Fruit fly (Drosophila melanogaster) whole organism, embryonic: ENCODE measurements around the gene CG16753.

Experiments
- Atf3 ChIP-seq: fragments of 200-800 bp; sonication (Bioruptor generic); optimal IDR thresholded peaks from 3 replicates; lab custom pipeline; 2016; ENCODE audit warnings: missing biosample characterization, missing genetic modification characterization
- BEAF-32 ChIP-seq: fragments of 200-800 bp; sonication (Bioruptor generic); optimal IDR thresholded peaks from 3 replicates; lab custom pipeline; 2017; ENCODE audit warnings: missing biosample characterization, missing genetic modification characterization, mild to moderate bottlenecking, moderate library complexity, missing genetic modification reagents
- CG1233 ChIP-seq: fragments of 200-800 bp; sonication (Bioruptor generic); optimal IDR thresholded peaks from 4 replicates; lab custom pipeline; 2018; ENCODE audit warnings: missing biosample characterization, mild to moderate bottlenecking, missing genetic modification characterization
- CG12659 ChIP-seq: fragments of 200-800 bp; sonication (Bioruptor generic); optimal IDR thresholded peaks from 3 replicates; lab custom pipeline; 2017; ENCODE audit warnings: mild to moderate bottlenecking, missing biosample characterization, missing genetic modification reagents, missing genetic modification characterization
- CG12769 ChIP-seq: fragments of 200-800 bp; sonication (Bioruptor generic); optimal IDR thresholded peaks from 2 replicates; lab custom pipeline; 2019; ENCODE audit warnings: missing biosample characterization, mild to moderate bottlenecking, missing genetic modification characterization, moderate library complexity
- CG14710 ChIP-seq: fragments of 200-800 bp; sonication (Bioruptor generic); optimal IDR thresholded peaks from 3 replicates; lab custom pipeline; 2019; ENCODE audit warnings: missing biosample characterization, mild to moderate bottlenecking, missing genetic modification characterization, moderate library complexity
- CG1603 ChIP-seq: fragments of 200-800 bp; sonication (Bioruptor generic); optimal IDR thresholded peaks from 2 replicates; lab custom pipeline; 2019; ENCODE audit warnings: missing biosample characterization, mild to moderate bottlenecking, missing genetic modification characterization, moderate library complexity
- CG16815 ChIP-seq: fragments of 200-800 bp; sonication (Bioruptor generic); optimal IDR thresholded peaks from 3 replicates; lab custom pipeline; 2017; ENCODE audit warnings: missing biosample characterization, mild to moderate bottlenecking, missing genetic modification characterization
- CG17359 ChIP-seq: fragments of 200-800 bp; sonication (Bioruptor generic); optimal IDR thresholded peaks from 3 replicates; lab custom pipeline; 2018; ENCODE audit warnings: missing biosample characterization, mild to moderate bottlenecking, missing genetic modification characterization, moderate library complexity
- CG2875 ChIP-seq: fragments of 200-800 bp; sonication (Bioruptor generic); optimal IDR thresholded peaks from 2 replicates; lab custom pipeline; 2017; ENCODE audit warnings: missing biosample characterization, mild to moderate bottlenecking, missing genetic modification characterization, missing genetic modification reagents
- CG32772 ChIP-seq: fragments of 200-800 bp; sonication (Bioruptor generic); IDR thresholded peaks from 2 replicates; pipeline ENCODE4 v1.3.6; 2022; ENCODE audit warnings: missing biosample characterization, missing genetic modification characterization
- CG3281 ChIP-seq: fragments of 200-800 bp; sonication (Bioruptor generic); optimal IDR thresholded peaks from 3 replicates; lab custom pipeline; 2017; ENCODE audit warnings: missing biosample characterization, mild to moderate bottlenecking, missing genetic modification characterization
- CG3407 ChIP-seq: fragments of 200-800 bp; sonication (Bioruptor generic); optimal IDR thresholded peaks from 2 replicates; lab custom pipeline; 2018; ENCODE audit warnings: missing biosample characterization, mild to moderate bottlenecking, missing genetic modification characterization
- CG3995 ChIP-seq: fragments of 200-800 bp; sonication (Bioruptor generic); optimal IDR thresholded peaks from 3 replicates; lab custom pipeline; 2016; ENCODE audit warnings: missing biosample characterization, missing genetic modification characterization
- CG4282 ChIP-seq: fragments of 200-800 bp; sonication (Bioruptor generic); optimal IDR thresholded peaks from 2 replicates; lab custom pipeline; 2016; ENCODE audit warnings: missing biosample characterization, missing genetic modification characterization
- CG4404 ChIP-seq: fragments of 200-800 bp; sonication (Bioruptor generic); IDR thresholded peaks from 2 replicates; pipeline ENCODE4 v1.3.6; 2022; ENCODE audit warnings: missing biosample characterization, missing genetic modification characterization
- CG4424 ChIP-seq: fragments of 200-800 bp; sonication (Bioruptor generic); optimal IDR thresholded peaks from 3 replicates; lab custom pipeline; 2016; ENCODE audit warnings: missing biosample characterization, missing genetic modification characterization
- CG8478 ChIP-seq: fragments of >200 bp; optimal IDR thresholded peaks from 2 replicates; lab custom pipeline; 2018
- CG9215 ChIP-seq: fragments of 200-800 bp; sonication (Bioruptor generic); IDR thresholded peaks from 2 replicates; pipeline ENCODE4 v1.3.6; 2022; ENCODE audit warnings: missing biosample characterization, missing genetic modification characterization
- CG9797 ChIP-seq: fragments of 200-800 bp; sonication (Bioruptor generic); optimal IDR thresholded peaks from 3 replicates; lab custom pipeline; 2018; ENCODE audit warnings: missing biosample characterization, mild to moderate bottlenecking, missing genetic modification characterization
- CG9876 ChIP-seq: fragments of 200-800 bp; sonication (Bioruptor generic); optimal IDR thresholded peaks from 2 replicates; lab custom pipeline; 2016; ENCODE audit warnings: missing biosample characterization, missing genetic modification characterization
- CG9932 ChIP-seq: fragments of 200-800 bp; sonication (Bioruptor generic); IDR thresholded peaks from 2 replicates; pipeline ENCODE4 v1.3.6; 2022; ENCODE audit warnings: missing biosample characterization, missing genetic modification characterization
- Deaf1 ChIP-seq: fragments of 200-800 bp; optimal IDR thresholded peaks from 3 replicates; lab custom pipeline; 2019; ENCODE audit warnings: missing biosample characterization, mild to moderate bottlenecking, missing genetic modification characterization, moderate library complexity
- Doc3 ChIP-seq: fragments of 200-800 bp; sonication (Bioruptor generic); IDR thresholded peaks from 3 replicates; pipeline ENCODE4 v1.3.6; 2022; ENCODE audit warnings: missing biosample characterization, missing genetic modification characterization; ENCODE audit not compliant: partially characterized antibody
- HLH3B ChIP-seq: fragments of 200-800 bp; sonication (Bioruptor generic); IDR thresholded peaks from 2 replicates; pipeline ENCODE4 v1.3.6; 2022; ENCODE audit warnings: missing biosample characterization, missing genetic modification characterization
- HLH4C ChIP-seq: fragments of 200-800 bp; sonication (Bioruptor generic); IDR thresholded peaks from 3 replicates; pipeline ENCODE4 v1.3.6; 2022; ENCODE audit warnings: missing biosample characterization, missing genetic modification characterization; ENCODE audit not compliant: partially characterized antibody
- Hey ChIP-seq: fragments of 200-800 bp; sonication (Bioruptor generic); optimal IDR thresholded peaks from 3 replicates; lab custom pipeline; 2018; ENCODE audit warnings: missing biosample characterization, mild to moderate bottlenecking, missing genetic modification characterization
- Med ChIP-seq: fragments of 200-800 bp; sonication (Bioruptor generic); peaks from one replicate; lab custom pipeline; 2016; ENCODE audit warnings: missing biosample characterization, missing genetic modification characterization, mild to moderate bottlenecking, inconsistent platforms, moderate library complexity
- Nf-YC ChIP-seq: fragments of 200-800 bp; optimal IDR thresholded peaks from 3 replicates; lab custom pipeline; 2019; ENCODE audit warnings: missing biosample characterization, mild to moderate bottlenecking, missing genetic modification characterization, moderate library complexity
- Sry-δ ChIP-seq: fragments of 200-800 bp; sonication (Bioruptor generic); optimal IDR thresholded peaks from 2 replicates; lab custom pipeline; 2016; ENCODE audit warnings: missing biosample characterization, missing genetic modification characterization
- ab ChIP-seq: fragments of 200-800 bp; sonication (Bioruptor generic); optimal IDR thresholded peaks from 2 replicates; lab custom pipeline; 2016; ENCODE audit warnings: missing biosample characterization, missing genetic modification characterization
- ase ChIP-seq: fragments of 200-800 bp; sonication (Bioruptor generic); IDR thresholded peaks from 3 replicates; pipeline ENCODE4 v1.3.6; 2022; ENCODE audit warnings: missing biosample characterization, missing genetic modification characterization
- bbx ChIP-seq: fragments of 200-800 bp; sonication (Bioruptor generic); IDR thresholded peaks from 2 replicates; pipeline ENCODE4 v1.3.6; 2022; ENCODE audit warnings: missing biosample characterization, missing genetic modification characterization; ENCODE audit not compliant: partially characterized antibody
- dm ChIP-seq: fragments of 200-800 bp; sonication (Bioruptor generic); optimal IDR thresholded peaks from 3 replicates; lab custom pipeline; 2016; ENCODE audit warnings: missing biosample characterization, missing genetic modification characterization
- ems ChIP-seq: fragments of 200-800 bp; sonication (Bioruptor generic); optimal IDR thresholded peaks from 3 replicates; lab custom pipeline; 2016; ENCODE audit warnings: missing biosample characterization, missing genetic modification characterization
- ewg ChIP-seq: fragments of 200-800 bp; sonication (Bioruptor generic); optimal IDR thresholded peaks from 3 replicates; lab custom pipeline; 2017; ENCODE audit warnings: mild to moderate bottlenecking, missing biosample characterization, missing genetic modification reagents, missing genetic modification characterization
- ham ChIP-seq: fragments of 200-800 bp; sonication (Bioruptor generic); IDR thresholded peaks from 2 replicates; pipeline ENCODE4 v1.3.6; 2022; ENCODE audit warnings: missing biosample characterization, missing genetic modification characterization
- hth ChIP-seq: fragments of >200 bp; optimal IDR thresholded peaks from 2 replicates; lab custom pipeline; 2017; ENCODE audit warnings: inconsistent platforms
- jumu ChIP-seq: fragments of 200-800 bp; sonication (Bioruptor generic); optimal IDR thresholded peaks from 3 replicates; lab custom pipeline; 2016; ENCODE audit warnings: missing biosample characterization, missing genetic modification characterization
- nom ChIP-seq: fragments of 200-800 bp; sonication (Bioruptor generic); optimal IDR thresholded peaks from 2 replicates; lab custom pipeline; 2017; ENCODE audit warnings: missing biosample characterization, missing genetic modification characterization, mild to moderate bottlenecking, moderate library complexity, missing genetic modification reagents
- pan ChIP-seq, 4 experiments: fragments of >200 bp in 3 of 4; fragments of 200-800 bp in 1 of 4; sonication (Bioruptor generic) in 1 of 4; optimal IDR thresholded peaks in 3 of 4; IDR thresholded peaks in 1 of 4; 2 replicates each; pipeline versions ENCODE4 v1.3.6 to Lab custom; 2017 to 2022; ENCODE audit warnings: missing biosample characterization in 2 of 4, missing genetic modification characterization in 2 of 4, mixed read lengths in 1 of 4
- repo ChIP-seq: fragments of 200-800 bp; sonication (Bioruptor generic); optimal IDR thresholded peaks from 2 replicates; lab custom pipeline; 2016; ENCODE audit warnings: missing biosample characterization, missing genetic modification characterization
- slp2 ChIP-seq: fragments of 200-800 bp; sonication (Bioruptor generic); optimal IDR thresholded peaks from 2 replicates; lab custom pipeline; 2016; ENCODE audit warnings: missing biosample characterization, missing genetic modification characterization
- tna ChIP-seq: fragments of 200-800 bp; sonication (Bioruptor generic); IDR thresholded peaks from 2 replicates; pipeline ENCODE4 v1.3.6; 2022; ENCODE audit warnings: missing biosample characterization, missing genetic modification characterization; ENCODE audit not compliant: partially characterized antibody
- trem ChIP-seq: fragments of 200-800 bp; optimal IDR thresholded peaks from 3 replicates; lab custom pipeline; 2019; ENCODE audit warnings: missing biosample characterization, mild to moderate bottlenecking, missing genetic modification characterization, moderate library complexity
- vfl ChIP-seq: fragments of 200-800 bp; sonication (Bioruptor generic); optimal IDR thresholded peaks from 2 replicates; lab custom pipeline; 2016; ENCODE audit warnings: missing biosample characterization, missing genetic modification characterization
- zen2 ChIP-seq: fragments of 200-800 bp; sonication (Bioruptor generic); IDR thresholded peaks from 3 replicates; pipeline ENCODE4 v1.3.6; 2022; ENCODE audit warnings: missing biosample characterization, missing genetic modification characterization; ENCODE audit not compliant: partially characterized antibody

The CG16753 gene

dm6 chr3L:3046325-3047156 is 8.3 kb upstream of the CG16753 start, which contains the start of the genes scramb2 and Sk2 (continued):
- TF ChIP-seq hth (lab: Kevin White, UChicago), result no peak
- peak; percentile 82 for TF ChIP-seq CG4404
- TF ChIP-seq CG2875 (GFP tag; lab: Kevin White, UChicago), result peak; percentile 94
- TF ChIP-seq ham (GFP tag; lab: Robert Waterston, UW), result peak; percentile 77
- TF ChIP-seq slp2 (GFP tag; lab: Kevin White, UChicago), result peak; percentile 87
- peak; percentile 86 for TF ChIP-seq CG16815 (GFP tag; lab: Kevin White, UChicago)
- TF ChIP-seq CG9215 (GFP tag; lab: Robert Waterston, UW), result peak; percentile 85
- peak; percentile 87 for TF ChIP-seq CG3407 (GFP tag; lab: Kevin White, UChicago)
- peak; percentile 80 for TF ChIP-seq repo (GFP tag; lab: Kevin White, UChicago)
- TF ChIP-seq CG3281 (GFP tag; lab: Kevin White, UChicago), result peak; percentile 97
- TF ChIP-seq Doc3, result no peak
- TF ChIP-seq ewg (GFP tag; lab: Kevin White, UChicago), result peak; percentile 87
- no peak for TF ChIP-seq HLH4C (GFP tag; lab: Robert Waterston, UW)
- peak; percentile 31 for TF ChIP-seq BEAF-32 (GFP tag; lab: Kevin White, UChicago)
- peak; percentile 73 for TF ChIP-seq Hey
- TF ChIP-seq vfl (GFP tag; lab: Kevin White, UChicago), result peak; percentile 70
- peak; percentile 95 for TF ChIP-seq ase (GFP tag; lab: Robert Waterston, UW)
- peak; percentile 94 for TF ChIP-seq CG1233
- TF ChIP-seq pan (optimal IDR thresholded peaks at IDR 0.05; lab: Kevin White, UChicago), result no peak
- peak in 1 of 2 experiments; percentile 96 for TF ChIP-seq pan (GFP tag; optimal IDR thresholded peaks at IDR 0.05 in 1 of 2, IDR thresholded peaks at IDR 0.05 in 1 of 2)
- no peak; the same call in 1 of the 2 replicates for TF ChIP-seq tna (GFP tag; lab: Robert Waterston, UW)
- TF ChIP-seq jumu (GFP tag; lab: Kevin White, UChicago), result peak; percentile 79
- peak; percentile 93 for TF ChIP-seq ems
- no peak for TF ChIP-seq zen2 (GFP tag; lab: Robert Waterston, UW)
- peak; percentile 43 for TF ChIP-seq Sry-δ
- TF ChIP-seq CG12769 (tag; lab: Kevin White, UChicago), result peak; percentile 96
- peak; percentile 76 for TF ChIP-seq Deaf1 (tag; lab: Kevin White, UChicago)
- TF ChIP-seq CG9932 (GFP tag; lab: Robert Waterston, UW), result peak; percentile 90
- TF ChIP-seq CG9876 (GFP tag; lab: Kevin White, UChicago), result peak; percentile 55

- TF ChIP-seq CG8478 (lab: Kevin White, UChicago) (peak; percentile 63), ab (GFP tag; lab: Kevin White, UChicago) (no peak), Med (GFP tag; lab: Kevin White, UChicago) (peak; percentile 53)
These were observed 6.2 kb upstream of the CG16753 start for dm6 chr3L:3048647-3049046.

dm6 chr3L:3050185-3050584 is 4.7 kb upstream of the CG16753 start, which contains the start of gene CG32485:
Gene CG32485 (plus strand): TSS chr3L:3050323.
- peak; percentile 4 for TF ChIP-seq trem (tag; lab: Kevin White, UChicago)
- TF ChIP-seq bbx (GFP tag; lab: Robert Waterston, UW), result 0 out of 2 replicates have a peak, but pooled peaks have one; percentile 31
- TF ChIP-seq CG32772 (GFP tag; lab: Robert Waterston, UW), result peak; percentile 53; the same call in 1 of the 2 replicates
- no peak for TF ChIP-seq Atf3 (GFP tag; lab: Kevin White, UChicago)
- TF ChIP-seq nom (GFP tag; lab: Kevin White, UChicago), result peak; percentile 9
- TF ChIP-seq dm, result no peak
- TF ChIP-seq CG4424 (GFP tag; lab: Kevin White, UChicago), result no peak
- peak; percentile 57 for TF ChIP-seq CG9797
- TF ChIP-seq CG4282 (GFP tag; lab: Kevin White, UChicago), result no peak
- TF ChIP-seq Nf-YC (tag; lab: Kevin White, UChicago), result peak; percentile 63
- peak; percentile 25 for TF ChIP-seq CG14710 (tag; lab: Kevin White, UChicago)
- peak; percentile 15 for TF ChIP-seq CG12659
- TF ChIP-seq HLH3B (GFP tag; lab: Robert Waterston, UW), result 0 out of 2 replicates have a peak, but pooled peaks have one; percentile 12
- TF ChIP-seq CG17359 (tag; lab: Kevin White, UChicago), result peak; percentile 67
- peak; percentile 54 for TF ChIP-seq CG3995 (GFP tag; lab: Kevin White, UChicago)
- TF ChIP-seq CG1603 (tag; lab: Kevin White, UChicago), result peak; percentile 2
